Fruit fly (Drosophila melanogaster) whole organism: Measurements from ENCODE around the gene CG31454.

Source experiments
- CG8478 ChIP-seq: fragments of >200 bp; optimal IDR thresholded peaks from 2 replicates; lab custom pipeline; 2018; ENCODE audit warnings: inconsistent platforms
- EcR ChIP-seq, 2 experiments: fragments of >200 bp; optimal IDR thresholded peaks; 2 replicates each; lab custom pipeline; 2017; ENCODE audit warnings: missing biosample characterization in 2 of 2, missing genetic modification characterization in 2 of 2, missing genetic modification reagents in 2 of 2
- pan ChIP-seq: fragments of >200 bp; optimal IDR thresholded peaks from 2 replicates; lab custom pipeline; 2017
- usp ChIP-seq: fragments of >200 bp; optimal IDR thresholded peaks from 2 replicates; lab custom pipeline; 2017; ENCODE audit warnings: missing biosample characterization, missing genetic modification characterization, mixed read lengths

dm6 chr3R:8477361-8478007, 44.0 kb upstream of the CG31454 start, which contains the start of gene CG45263:
- TF ChIP-seq pan (lab: Kevin White, UChicago) (no peak), usp (GFP tag; lab: Kevin White, UChicago) (no peak), CG8478 (lab: Kevin White, UChicago) (no peak), EcR (GFP tag; optimal IDR thresholded peaks at IDR 0.05; lab: Kevin White, UChicago) (no peak)
